Fruit fly (Drosophila melanogaster): ENCODE measurements around the gene CG1738.

DNA sequence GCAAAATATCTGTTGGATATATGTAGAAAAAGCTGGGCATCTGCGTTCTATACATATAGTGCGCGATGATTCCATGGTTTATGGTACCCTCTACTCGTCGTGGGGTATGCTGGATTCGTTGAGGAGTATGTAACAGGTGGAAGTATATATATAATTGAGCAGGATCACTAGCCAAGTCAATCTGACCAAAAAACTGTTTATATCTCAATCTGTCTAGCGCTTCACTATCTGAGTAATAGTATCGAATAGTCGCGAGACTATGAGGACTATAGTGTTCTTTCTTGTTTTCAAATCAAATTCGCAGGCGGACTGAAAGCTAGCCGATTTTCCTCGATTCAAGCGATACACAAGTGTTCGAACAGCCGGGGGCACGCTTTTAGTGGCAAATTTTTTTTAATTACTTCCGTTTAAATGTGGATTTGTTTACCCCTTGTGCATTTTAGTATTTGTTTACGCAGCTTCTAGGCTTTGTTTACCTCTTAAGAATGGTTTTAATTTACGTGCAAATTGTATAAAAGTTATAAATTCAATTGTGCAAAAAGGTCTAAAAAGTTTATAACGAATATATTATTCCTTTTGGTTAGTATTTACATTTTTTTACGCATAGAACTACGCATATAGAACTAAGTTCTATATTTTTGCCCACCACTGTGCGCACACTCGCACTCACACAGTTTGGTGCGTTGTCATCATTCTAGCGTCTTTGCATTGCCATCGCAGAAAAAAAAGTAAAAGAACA is 41.9 kb downstream of the CG1738 start:
- TF ChIP-seq Abd-B (GFP tag; optimal IDR thresholded peaks at IDR 0.05) (no peak), pan (optimal IDR thresholded peaks at IDR 0.05) (no peak), fru (GFP tag; optimal IDR thresholded peaks at IDR 0.05) (peak; percentile 38), dl (GFP tag; optimal IDR thresholded peaks at IDR 0.05; ENCODE audit: insufficient read depth in 1 of 2, partially characterized antibody in 2 of 2) (no peak), OdsH (GFP tag; optimal IDR thresholded peaks at IDR 0.05) (peak; percentile 28), jim (GFP tag; optimal IDR thresholded peaks at IDR 0.05) (no peak), Hr78 (GFP tag; optimal IDR thresholded peaks at IDR 0.05) (no peak)
